Worm (Caenorhabditis elegans): ENCODE measurements around the gene Y54E2A.8.

Gene Y54E2A.8

DNA sequence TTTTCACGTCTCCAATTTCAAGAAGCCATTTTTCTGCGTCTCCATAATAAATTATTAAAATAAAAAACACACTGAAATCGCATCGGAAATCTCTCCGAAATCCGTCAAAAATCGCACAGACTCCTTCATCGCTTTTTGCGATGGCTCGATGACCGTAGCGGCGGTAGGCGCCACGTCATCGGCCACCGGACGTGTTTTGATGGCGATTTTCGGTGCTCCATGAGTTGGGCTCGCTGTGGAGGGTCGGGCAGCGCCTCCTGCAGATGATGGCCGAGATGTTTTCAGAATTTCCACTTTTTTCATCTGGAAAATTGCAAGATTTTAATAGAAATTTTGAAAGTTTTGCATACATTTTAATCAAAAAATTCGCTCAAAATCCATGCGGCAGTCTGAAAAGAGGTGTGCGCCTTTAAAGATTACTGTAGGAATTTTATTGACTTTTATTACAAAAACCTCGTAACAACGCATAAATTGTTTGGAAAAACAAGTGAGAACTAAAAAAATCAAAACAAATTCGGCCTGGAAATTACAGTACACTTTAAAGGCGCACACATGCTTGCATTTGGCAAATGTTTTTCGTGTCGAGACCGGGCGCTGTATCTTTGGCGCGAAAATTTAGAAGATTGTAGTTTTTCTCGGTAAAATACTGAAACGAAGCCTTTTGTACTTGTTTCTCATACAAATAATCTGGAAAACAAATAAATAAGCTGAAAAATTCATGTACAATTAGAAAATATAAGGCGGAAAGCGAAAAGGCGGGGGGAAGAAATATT, 25.8 kb upstream of the Y54E2A.8 start, which contains the start of gene smg-9:
TSS of gene smg-9 (minus strand) at position 663 of the 773 bp plus-strand sequence.
- TF ChIP-seq efl-1 (optimal IDR thresholded peaks at IDR 0.05): no peak
- peak in 1 of 2 experiments; percentile 46 for TF ChIP-seq efl-1 (GFP tag; optimal IDR thresholded peaks at IDR 0.05 in 1 of 2)
- TF ChIP-seq sox-4 (tag; optimal IDR thresholded peaks at IDR 0.05): no peak

ce11 chrII:14753246-14753645, 24.9 kb upstream of the Y54E2A.8 start:
- TF ChIP-seq efl-1 (optimal IDR thresholded peaks at IDR 0.05) (no peak), efl-1 (GFP tag; optimal IDR thresholded peaks at IDR 0.05 in 1 of 2) (no peak), isw-1 (GFP tag; IDR thresholded peaks at IDR 0.05) (no peak), lin-35 (GFP tag; optimal IDR thresholded peaks at IDR 0.05) (no peak), sox-4 (tag; optimal IDR thresholded peaks at IDR 0.05) (no peak), ztf-4 (tag; optimal IDR thresholded peaks at IDR 0.05) (no peak), Y116A8C.19 (tag; optimal IDR thresholded peaks at IDR 0.05; ENCODE audit: borderline replicate concordance) (no peak), fos-1 (tag; optimal IDR thresholded peaks at IDR 0.05) (no peak), nhr-20 (tag; optimal IDR thresholded peaks at IDR 0.05) (no peak), unc-30 (tag; optimal IDR thresholded peaks at IDR 0.05) (no peak), ets-5 (GFP tag; IDR thresholded peaks at IDR 0.05) (no peak), nhr-11 (tag; optimal IDR thresholded peaks at IDR 0.05) (no peak), rnt-1 (tag; optimal IDR thresholded peaks at IDR 0.05) (no peak), alr-1 (tag; optimal IDR thresholded peaks at IDR 0.05; ENCODE audit: borderline replicate concordance) (no peak), hlh-4 (tag; optimal IDR thresholded peaks at IDR 0.05) (no peak), F16B12.6 (tag; optimal IDR thresholded peaks at IDR 0.05) (no peak), nhr-28 (tag; optimal IDR thresholded peaks at IDR 0.05) (no peak), snu-23 (GFP tag; optimal IDR thresholded peaks at IDR 0.05) (no peak), ceh-88 (GFP tag; IDR thresholded peaks at IDR 0.05) (no peak), unc-86 (tag; optimal IDR thresholded peaks at IDR 0.05) (no peak), tbx-2 (tag; optimal IDR thresholded peaks at IDR 0.05) (no peak)

DNA sequence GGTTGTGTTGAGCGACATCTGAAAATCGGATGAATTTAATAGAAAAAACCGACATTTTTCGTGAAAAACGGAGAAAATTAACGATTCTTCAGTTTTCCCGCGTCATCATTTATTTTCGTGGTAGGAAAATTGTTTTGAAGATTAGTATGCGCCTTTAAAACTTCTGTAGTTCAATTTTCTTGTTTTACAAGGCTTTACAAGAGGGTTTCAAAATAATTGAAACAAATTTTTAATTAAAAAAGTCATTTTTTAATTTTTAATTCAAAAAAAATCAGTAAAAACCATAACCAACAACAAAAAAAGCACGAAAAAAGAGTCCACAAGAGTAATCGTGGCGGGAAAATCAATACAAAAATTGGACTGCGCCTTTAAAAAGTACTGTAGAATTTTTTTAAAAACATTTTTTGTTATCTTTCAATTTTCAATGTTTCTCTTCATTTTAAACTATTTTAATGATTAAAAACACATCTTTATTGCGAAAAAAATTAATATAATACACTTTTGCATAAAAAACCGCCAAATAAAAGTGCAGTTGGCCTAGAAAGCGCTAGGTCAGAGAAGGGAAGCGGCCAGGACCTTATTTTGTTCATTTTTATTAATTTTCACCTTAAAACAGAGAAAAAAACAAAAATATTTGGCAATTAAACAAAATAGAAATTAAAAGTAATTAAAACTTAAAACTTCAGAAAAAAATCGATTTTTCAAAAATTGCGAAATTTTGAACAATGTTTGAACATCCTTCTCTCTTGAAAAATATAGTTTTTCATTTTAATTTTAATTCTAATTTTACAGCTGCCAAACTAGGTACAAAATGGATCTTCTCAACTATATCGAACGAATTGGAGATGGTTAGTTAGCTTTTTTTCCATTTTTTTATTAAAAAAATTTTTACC, 24.0 kb upstream of the Y54E2A.8 start, which contains the start of the genes tac-1 and Y54E2A.4:
TSS of gene tac-1 (minus strand) at position 20 of the 893 bp plus-strand sequence.
TSS of gene Y54E2A.4 (plus strand) at position 765 of the 893 bp plus-strand sequence.
- TF ChIP-seq ama-1 (optimal IDR thresholded peaks at IDR 0.05): no peak
- no peak for TF ChIP-seq ets-5 (GFP tag; IDR thresholded peaks at IDR 0.05)
- TF ChIP-seq ceh-90 (tag; optimal IDR thresholded peaks at IDR 0.05): no peak
- no peak for TF ChIP-seq lir-3 (tag; optimal IDR thresholded peaks at IDR 0.05; ENCODE audit: poor library complexity)
- peak in 1 of 2 experiments; percentile 24 for TF ChIP-seq efl-1 (optimal IDR thresholded peaks at IDR 0.05)
- TF ChIP-seq efl-1 (GFP tag; optimal IDR thresholded peaks at IDR 0.05 in 1 of 2): peak in 1 of 2 experiments; percentile 30
- TF ChIP-seq ceh-63 (GFP tag; optimal IDR thresholded peaks at IDR 0.05): no peak
- TF ChIP-seq hlh-17 (GFP tag; optimal IDR thresholded peaks at IDR 0.05; ENCODE audit: borderline replicate concordance): no peak
- no peak for TF ChIP-seq vab-15 (tag; optimal IDR thresholded peaks at IDR 0.05)
- no peak for TF ChIP-seq nhr-84 (tag; optimal IDR thresholded peaks at IDR 0.05)
- no peak for TF ChIP-seq aly-2 (tag; optimal IDR thresholded peaks at IDR 0.05)
- peak in 1 of 2 experiments; percentile 33 for TF ChIP-seq lin-35 (GFP tag; optimal IDR thresholded peaks at IDR 0.05)
- TF ChIP-seq skn-1 (tag; optimal IDR thresholded peaks at IDR 0.05): peak; percentile 28
- no peak for TF ChIP-seq ceh-8 (GFP tag; optimal IDR thresholded peaks at IDR 0.05)
- peak in 1 of 2 experiments; percentile 38 for TF ChIP-seq lsy-2 (tag; optimal IDR thresholded peaks at IDR 0.05)
- TF ChIP-seq fkh-8 (tag; optimal IDR thresholded peaks at IDR 0.05): no peak
- no peak for TF ChIP-seq nhr-11 (tag; optimal IDR thresholded peaks at IDR 0.05)
- peak; percentile 6 to 56 (median 11) for TF ChIP-seq dpl-1 (GFP tag; optimal IDR thresholded peaks at IDR 0.05)
- TF ChIP-seq pqm-1 (tag; optimal IDR thresholded peaks at IDR 0.05): no peak
- no peak for TF ChIP-seq egl-13 (tag; optimal IDR thresholded peaks at IDR 0.05)
- no peak for TF ChIP-seq unc-86 (tag; optimal IDR thresholded peaks at IDR 0.05)
- no peak for TF ChIP-seq zag-1 (tag; optimal IDR thresholded peaks at IDR 0.05)
- TF ChIP-seq nhr-90 (tag; optimal IDR thresholded peaks at IDR 0.05; ENCODE audit: poor library complexity): no peak
- TF ChIP-seq pax-3 (tag; optimal IDR thresholded peaks at IDR 0.05): no peak
- no peak for TF ChIP-seq C04F5.9 (tag; optimal IDR thresholded peaks at IDR 0.05)
- TF ChIP-seq nhr-71 (tag; optimal IDR thresholded peaks at IDR 0.05): no peak
- TF ChIP-seq hlh-4 (tag; optimal IDR thresholded peaks at IDR 0.05): no peak

Data from whole organism, L1 larva.